Worm (Caenorhabditis elegans): ENCODE measurements around the gene penr-1.

penr-1 gene

DNA sequence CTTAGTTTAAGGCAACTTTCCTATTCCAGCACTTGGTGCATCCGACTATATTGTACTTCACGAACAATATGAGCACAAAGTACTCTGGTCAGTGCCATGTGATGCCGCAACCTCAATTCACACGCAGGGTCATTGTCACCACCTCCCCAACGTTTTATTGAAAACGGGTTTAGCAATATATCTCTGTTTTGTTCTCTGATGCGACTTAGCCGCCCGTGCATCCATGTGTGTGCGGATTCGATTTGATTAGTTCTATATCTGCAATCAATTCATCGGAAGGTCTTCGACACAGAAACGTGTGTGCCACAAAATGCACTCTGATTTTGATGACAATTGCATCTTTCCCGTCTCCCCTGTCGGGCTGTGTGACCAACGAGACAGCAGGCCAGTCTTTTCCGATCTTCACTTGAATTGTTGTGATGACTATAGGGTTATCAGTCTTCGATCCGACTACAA lies 3.4 kb downstream of the penr-1 start (continued):
- TF ChIP-seq fos-1 (tag; optimal IDR thresholded peaks at IDR 0.05): no peak
- TF ChIP-seq lsy-2 (tag; optimal IDR thresholded peaks at IDR 0.05): peak in 1 of 2 experiments; percentile 9
- TF ChIP-seq lin-13 (GFP tag; optimal IDR thresholded peaks at IDR 0.05): no peak
- TF ChIP-seq mbf-1 (tag; optimal IDR thresholded peaks at IDR 0.05): no peak
- no peak for TF ChIP-seq elt-3 (tag; optimal IDR thresholded peaks at IDR 0.05)
- TF ChIP-seq ama-1 (optimal IDR thresholded peaks at IDR 0.05): no peak
- peak; percentile 26 for TF ChIP-seq sma-3 (GFP tag; optimal IDR thresholded peaks at IDR 0.05)
- TF ChIP-seq ztf-1 (GFP tag; conservative IDR thresholded peaks at IDR 0.05): no peak
- TF ChIP-seq mdl-1 (tag; optimal IDR thresholded peaks at IDR 0.05): no peak
- TF ChIP-seq dmd-4 (tag; optimal IDR thresholded peaks at IDR 0.05): no peak
- peak; percentile 16 for TF ChIP-seq F13H6.1 (tag; optimal IDR thresholded peaks at IDR 0.05)
- TF ChIP-seq unc-39 (tag; optimal IDR thresholded peaks at IDR 0.05): no peak

DNA sequence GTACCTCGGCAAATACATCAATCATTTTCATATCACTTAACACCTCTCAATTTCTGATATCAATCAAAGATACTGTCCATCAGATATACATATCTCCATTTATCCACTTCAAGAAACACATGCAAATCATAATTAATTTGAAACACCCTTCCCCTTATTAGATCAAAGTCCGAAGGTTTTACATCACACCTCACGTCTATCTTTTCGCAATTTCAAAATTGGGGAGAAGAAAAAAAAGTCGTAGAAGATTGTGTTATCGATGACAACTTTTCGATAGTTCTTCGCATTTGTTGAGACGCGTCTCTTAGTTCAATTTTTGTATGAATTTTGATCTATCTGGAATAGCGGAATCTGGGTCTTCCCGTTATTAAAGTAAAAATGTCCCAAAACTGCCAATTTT lies 4.0 kb downstream of the penr-1 start:
- no peak for TF ChIP-seq nhr-11 (tag; optimal IDR thresholded peaks at IDR 0.05)
- TF ChIP-seq sma-9 (GFP tag; optimal IDR thresholded peaks at IDR 0.05): peak; percentile 65
- TF ChIP-seq sma-9 (tag; optimal IDR thresholded peaks at IDR 0.05): no peak
- peak; percentile 44 for TF ChIP-seq fos-1 (tag; optimal IDR thresholded peaks at IDR 0.05)

DNA sequence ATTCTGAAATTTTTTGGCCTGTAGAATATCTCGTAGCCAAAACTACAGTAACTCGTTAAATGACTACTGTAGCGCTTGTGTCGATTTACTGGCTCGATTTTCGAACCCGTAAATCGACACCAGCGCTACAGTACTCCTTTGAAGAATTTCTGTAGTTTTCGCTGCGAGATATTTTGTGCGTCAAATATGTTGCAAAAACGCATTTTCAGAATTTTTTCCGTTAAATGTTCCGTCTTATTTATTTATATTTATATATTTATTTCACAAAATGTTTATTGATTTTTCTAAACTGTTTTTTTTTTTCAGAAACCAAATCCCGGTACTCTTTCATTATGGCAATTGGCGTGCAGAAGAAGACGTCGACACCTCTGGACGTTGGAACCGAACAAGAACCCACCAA lies 4.5 kb downstream of the penr-1 start, which contains the start of gene natc-2:
natc-2 (plus strand) TSS at position 301 of the 400 bp plus-strand sequence.
- TF ChIP-seq ztf-4 (tag; optimal IDR thresholded peaks at IDR 0.05) (no peak), sma-9 (GFP tag; optimal IDR thresholded peaks at IDR 0.05) (no peak), sma-9 (tag; optimal IDR thresholded peaks at IDR 0.05) (no peak), C34F6.9 (tag; optimal IDR thresholded peaks at IDR 0.05) (no peak), nhr-23 (tag; optimal IDR thresholded peaks at IDR 0.05) (no peak), Y55F3AM.14 (GFP tag; optimal IDR thresholded peaks at IDR 0.05) (no peak), unc-55 (GFP tag; optimal IDR thresholded peaks at IDR 0.05) (no peak), nhr-129 (tag; optimal IDR thresholded peaks at IDR 0.05) (no peak), snpc-4 (tag; optimal IDR thresholded peaks at IDR 0.05) (no peak), nhr-6 (tag; optimal IDR thresholded peaks at IDR 0.05) (no peak), ZK546.5 (tag; optimal IDR thresholded peaks at IDR 0.05) (no peak)

DNA sequence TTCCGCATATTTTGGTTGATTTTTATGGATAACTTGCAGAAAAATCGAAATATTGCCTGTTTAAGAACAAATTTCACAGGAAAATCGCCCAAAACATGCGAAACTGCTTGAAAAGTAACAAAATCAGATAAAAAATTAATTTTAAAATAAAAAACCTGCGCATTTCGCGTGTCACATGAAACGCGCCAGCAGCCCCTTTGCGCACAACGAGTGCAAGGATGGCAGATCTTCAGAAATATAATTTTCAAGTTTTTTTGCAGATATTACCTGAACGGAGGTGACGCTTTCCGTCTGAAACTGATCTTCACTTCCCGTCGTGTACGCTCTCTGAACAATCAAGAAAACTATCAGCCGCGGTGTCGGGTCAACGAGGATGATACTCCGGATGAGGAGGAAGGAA lies 5.7 kb downstream of the penr-1 start:
- no peak for TF ChIP-seq R02D3.7 (tag; optimal IDR thresholded peaks at IDR 0.05)
- peak; percentile 57 for TF ChIP-seq nhr-25 (tag; optimal IDR thresholded peaks at IDR 0.05)
- no peak for TF ChIP-seq ZK546.5 (tag; optimal IDR thresholded peaks at IDR 0.05)
- no peak for TF ChIP-seq mdl-1 (tag; optimal IDR thresholded peaks at IDR 0.05)
- no peak for TF ChIP-seq zag-1 (tag; optimal IDR thresholded peaks at IDR 0.05)
- TF ChIP-seq unc-62 (GFP tag; optimal IDR thresholded peaks at IDR 0.05): no peak
- TF ChIP-seq Y55F3AM.14 (GFP tag; optimal IDR thresholded peaks at IDR 0.05): no peak
- peak; percentile 38 for TF ChIP-seq crh-2 (tag; optimal IDR thresholded peaks at IDR 0.05)
- no peak for TF ChIP-seq nhr-21 (tag; optimal IDR thresholded peaks at IDR 0.05)
- no peak for TF ChIP-seq snpc-4 (tag; optimal IDR thresholded peaks at IDR 0.05)
- peak; percentile 41 for TF ChIP-seq sma-9 (GFP tag; optimal IDR thresholded peaks at IDR 0.05)
- no peak for TF ChIP-seq sma-9 (tag; optimal IDR thresholded peaks at IDR 0.05)
- TF ChIP-seq lin-11 (tag; optimal IDR thresholded peaks at IDR 0.05): no peak
- TF ChIP-seq elt-3 (tag; optimal IDR thresholded peaks at IDR 0.05): no peak
- no peak for TF ChIP-seq sma-3 (GFP tag; optimal IDR thresholded peaks at IDR 0.05)
- peak; percentile 2 for TF ChIP-seq fos-1 (tag; optimal IDR thresholded peaks at IDR 0.05)
- no peak for TF ChIP-seq nhr-237 (tag; optimal IDR thresholded peaks at IDR 0.05)
- TF ChIP-seq lin-39 (tag; optimal IDR thresholded peaks at IDR 0.05): no peak
- TF ChIP-seq aly-2 (tag; optimal IDR thresholded peaks at IDR 0.05): no peak
- no peak for TF ChIP-seq blmp-1 (tag; optimal IDR thresholded peaks at IDR 0.05; ENCODE audit: insufficient read depth)
- no peak for TF ChIP-seq egl-27 (tag; optimal IDR thresholded peaks at IDR 0.05)
- TF ChIP-seq peb-1 (tag; optimal IDR thresholded peaks at IDR 0.05): no peak
- TF ChIP-seq ceh-82 (tag; optimal IDR thresholded peaks at IDR 0.05): no peak
- TF ChIP-seq ceh-16 (tag; optimal IDR thresholded peaks at IDR 0.05): no peak
- TF ChIP-seq gmeb-1 (tag; optimal IDR thresholded peaks at IDR 0.05): peak; percentile 77
- no peak for TF ChIP-seq dmd-4 (tag; optimal IDR thresholded peaks at IDR 0.05)
- TF ChIP-seq sem-4 (tag; optimal IDR thresholded peaks at IDR 0.05): peak; percentile 24
- TF ChIP-seq elt-1 (tag; optimal IDR thresholded peaks at IDR 0.05): no peak
- TF ChIP-seq C34F6.9 (tag; optimal IDR thresholded peaks at IDR 0.05): peak; percentile 58
- TF ChIP-seq ztf-1 (GFP tag; conservative IDR thresholded peaks at IDR 0.05): no peak
- TF ChIP-seq nhr-11 (tag; optimal IDR thresholded peaks at IDR 0.05): no peak
- TF ChIP-seq F13H6.1 (tag; optimal IDR thresholded peaks at IDR 0.05): peak; percentile 53
- no peak for TF ChIP-seq mbf-1 (tag; optimal IDR thresholded peaks at IDR 0.05)
- TF ChIP-seq ztf-4 (tag; optimal IDR thresholded peaks at IDR 0.05): no peak
- TF ChIP-seq nhr-77 (tag; optimal IDR thresholded peaks at IDR 0.05): no peak
- no peak for TF ChIP-seq ztf-11 (tag; optimal IDR thresholded peaks at IDR 0.05)
- no peak for TF ChIP-seq nhr-6 (tag; optimal IDR thresholded peaks at IDR 0.05)
- no peak for TF ChIP-seq nhr-129 (tag; optimal IDR thresholded peaks at IDR 0.05)
- TF ChIP-seq nhr-12 (tag; optimal IDR thresholded peaks at IDR 0.05): no peak
- peak; percentile 59 to 70 for TF ChIP-seq lsy-2 (tag; optimal IDR thresholded peaks at IDR 0.05)
- peak; percentile 24 for TF ChIP-seq lin-13 (GFP tag; optimal IDR thresholded peaks at IDR 0.05)
- TF ChIP-seq nhr-23 (tag; optimal IDR thresholded peaks at IDR 0.05): no peak
- TF ChIP-seq skn-1 (tag; optimal IDR thresholded peaks at IDR 0.05): no peak
